Worm (Caenorhabditis elegans) whole organism, mixed stage, embryonic: ENCODE measurements around the gene ucr-1.

Source experiments
- M03D4.4 ChIP-seq: sonication (generic microtip); optimal IDR thresholded peaks from 2 replicates; lab custom pipeline; 2017; ENCODE audit warnings: mild to moderate bottlenecking, missing genetic modification characterization, missing compliant biosample characterization
- bed-3 ChIP-seq: fragments of 200-800 bp; sonication (Bioruptor generic); optimal IDR thresholded peaks from 3 replicates; lab custom pipeline; 2018; ENCODE audit warnings: mild to moderate bottlenecking, missing genetic modification characterization, moderate library complexity, missing compliant biosample characterization
- blmp-1 ChIP-seq: fragments of 150-350 bp; optimal IDR thresholded peaks from 2 replicates; lab custom pipeline; 2014; ENCODE audit warnings: missing biosample characterization, missing genetic modification characterization
- ceh-39 ChIP-seq: fragments of 150-350 bp; optimal IDR thresholded peaks from 2 replicates; lab custom pipeline; 2014; ENCODE audit warnings: missing biosample characterization, missing genetic modification characterization
- ceh-43 ChIP-seq: fragments of 200-800 bp; sonication (Bioruptor generic); optimal IDR thresholded peaks from 2 replicates; lab custom pipeline; 2018; ENCODE audit warnings: mild to moderate bottlenecking, missing genetic modification characterization, moderate library complexity, missing compliant biosample characterization
- ceh-83 ChIP-seq: fragments of 200-800 bp; sonication (Bioruptor generic); optimal IDR thresholded peaks from 2 replicates; lab custom pipeline; 2018; ENCODE audit warnings: mild to moderate bottlenecking, missing genetic modification characterization, missing compliant biosample characterization
- ces-1 ChIP-seq: fragments of 150-350 bp; optimal IDR thresholded peaks from 2 replicates; lab custom pipeline; 2014; ENCODE audit warnings: missing biosample characterization, missing genetic modification reagents, missing genetic modification characterization
- cnd-1 ChIP-seq: fragments of 200-800 bp; sonication (Bioruptor generic); optimal IDR thresholded peaks from 2 replicates; lab custom pipeline; 2018; ENCODE audit warnings: mild to moderate bottlenecking, missing genetic modification characterization, missing compliant biosample characterization
- drap-1 ChIP-seq: fragments of 200-800 bp; sonication (Bioruptor generic); optimal IDR thresholded peaks from 3 replicates; lab custom pipeline; 2018; ENCODE audit warnings: mild to moderate bottlenecking, missing genetic modification characterization, missing compliant biosample characterization
- elt-3 ChIP-seq: fragments of 150-350 bp; optimal IDR thresholded peaks from 2 replicates; lab custom pipeline; 2014; ENCODE audit warnings: missing biosample characterization, missing genetic modification characterization
- ham-2 ChIP-seq: fragments of 200-800 bp; sonication (Bioruptor generic); optimal IDR thresholded peaks from 2 replicates; lab custom pipeline; 2018; ENCODE audit warnings: mild to moderate bottlenecking, missing genetic modification characterization, missing compliant biosample characterization
- hlh-1 ChIP-seq: fragments of 150-350 bp; optimal IDR thresholded peaks from 2 replicates; lab custom pipeline; 2014; ENCODE audit warnings: missing biosample characterization, missing genetic modification reagents, missing genetic modification characterization
- lin-13 ChIP-seq: fragments of 150-350 bp; optimal IDR thresholded peaks from 2 replicates; lab custom pipeline; 2014; ENCODE audit warnings: missing biosample characterization, missing genetic modification characterization
- lin-32 ChIP-seq: fragments of 200-800 bp; sonication (Bioruptor generic); optimal IDR thresholded peaks from 2 replicates; lab custom pipeline; 2018; ENCODE audit warnings: mild to moderate bottlenecking, missing genetic modification characterization, missing compliant biosample characterization
- mab-5 ChIP-seq: fragments of 150-350 bp; optimal IDR thresholded peaks from 2 replicates; lab custom pipeline; 2014; ENCODE audit warnings: missing biosample characterization, missing genetic modification characterization
- mep-1 ChIP-seq: fragments of 150-350 bp; optimal IDR thresholded peaks from 2 replicates; lab custom pipeline; 2017; ENCODE audit warnings: missing biosample characterization, missing genetic modification reagents, missing genetic modification characterization, inconsistent platforms
- mls-2 ChIP-seq: sonication (generic microtip); optimal IDR thresholded peaks from 2 replicates; lab custom pipeline; 2016; ENCODE audit warnings: mild to moderate bottlenecking, missing genetic modification characterization, moderate library complexity, missing compliant biosample characterization
- nhr-12 ChIP-seq: fragments of 150-350 bp; optimal IDR thresholded peaks from 2 replicates; lab custom pipeline; 2014; ENCODE audit warnings: missing biosample characterization, missing genetic modification characterization
- nhr-2 ChIP-seq: fragments of 150-350 bp; optimal IDR thresholded peaks from 2 replicates; lab custom pipeline; 2014; ENCODE audit warnings: missing biosample characterization, missing genetic modification characterization
- nhr-28 ChIP-seq: fragments of 150-350 bp; optimal IDR thresholded peaks from 2 replicates; lab custom pipeline; 2014; ENCODE audit warnings: missing biosample characterization, missing genetic modification characterization
- nhr-76 ChIP-seq: sonication (generic microtip); optimal IDR thresholded peaks from 2 replicates; lab custom pipeline; 2017; ENCODE audit warnings: missing biosample characterization, missing genetic modification characterization
- pha-4 ChIP-seq: fragments of 150-350 bp; optimal IDR thresholded peaks from 2 replicates; lab custom pipeline; 2018; ENCODE audit warnings: missing biosample characterization, missing genetic modification reagents, missing genetic modification characterization
- sptf-1 ChIP-seq: sonication (generic microtip); optimal IDR thresholded peaks from 2 replicates; lab custom pipeline; 2017; ENCODE audit warnings: mild to moderate bottlenecking, missing genetic modification characterization, moderate library complexity, missing compliant biosample characterization
- tbx-8 ChIP-seq: fragments of 200-800 bp; sonication (Bioruptor generic); optimal IDR thresholded peaks from 2 replicates; lab custom pipeline; 2018; ENCODE audit warnings: mild to moderate bottlenecking, missing genetic modification characterization, moderate library complexity, missing compliant biosample characterization
- unc-120 ChIP-seq: sonication (generic microtip); optimal IDR thresholded peaks from 2 replicates; lab custom pipeline; 2017; ENCODE audit warnings: missing genetic modification characterization, missing compliant biosample characterization; ENCODE audit not compliant: poor library complexity, severe bottlenecking
- unc-62 ChIP-seq: fragments of 150-350 bp; optimal IDR thresholded peaks from 2 replicates; lab custom pipeline; 2014; ENCODE audit warnings: missing biosample characterization, missing genetic modification reagents, missing genetic modification characterization
- ztf-11 ChIP-seq: fragments of 150-350 bp; optimal IDR thresholded peaks from 2 replicates; lab custom pipeline; 2014; ENCODE audit warnings: missing biosample characterization, missing genetic modification characterization

Gene ucr-1

ce11 chrIII:5572806-5573205, 19.1 kb upstream of the ucr-1 start:
- no peak for TF ChIP-seq tbx-8 (GFP tag; lab: Kevin White, UChicago)
- TF ChIP-seq elt-3 (tag; lab: Kevin White, UChicago), result no peak
- no peak for TF ChIP-seq ceh-43 (GFP tag; lab: Kevin White, UChicago)
- TF ChIP-seq sptf-1 (tag; lab: Kevin White, UChicago), result no peak
- TF ChIP-seq unc-120 (tag; lab: Kevin White, UChicago), result peak; percentile 30
- no peak for TF ChIP-seq cnd-1

ce11 chrIII:5573694-5574093, 18.2 kb upstream of the ucr-1 start, which contains the start of gene molo-1:
TSS of gene molo-1 (plus strand) at chrIII:5573994.
- TF ChIP-seq nhr-28 (tag; lab: Kevin White, UChicago), result no peak
- no peak for TF ChIP-seq tbx-8 (GFP tag; lab: Kevin White, UChicago)
- TF ChIP-seq ham-2 (GFP tag; lab: Kevin White, UChicago), result no peak
- TF ChIP-seq mls-2 (tag; lab: Kevin White, UChicago), result no peak
- no peak for TF ChIP-seq nhr-12
- TF ChIP-seq nhr-76 (tag; lab: Kevin White, UChicago), result no peak
- no peak for TF ChIP-seq bed-3 (GFP tag; lab: Kevin White, UChicago)

- TF ChIP-seq pha-4, result no peak
- TF ChIP-seq cnd-1, result no peak
- TF ChIP-seq unc-62, result no peak
- no peak for TF ChIP-seq lin-32 (GFP tag; lab: Kevin White, UChicago)
- TF ChIP-seq M03D4.4 (tag; lab: Kevin White, UChicago), result no peak
- no peak for TF ChIP-seq nhr-12
- no peak for TF ChIP-seq blmp-1
- TF ChIP-seq, all 35 proteins: peak for 0
Measured at ce11 chrIII:5581049-5581448, 10.9 kb upstream of the ucr-1 start, which contains the start of gene F56D2.5. TSS of gene F56D2.5 (minus strand) at chrIII:5581419.

- TF ChIP-seq lin-13 (tag; lab: Kevin White, UChicago) (no peak), ceh-83 (GFP tag; lab: Kevin White, UChicago) (no peak), ces-1 (GFP tag; lab: Kevin White, UChicago) (no peak), mab-5 (no peak), nhr-12 (no peak), drap-1 (GFP tag; lab: Kevin White, UChicago) (no peak), ham-2 (GFP tag; lab: Kevin White, UChicago) (no peak), blmp-1 (no peak)
Measured at ce11 chrIII:5582766-5583165, 9.2 kb upstream of the ucr-1 start, which contains the start of the genes F56D2.8 and uev-2. TSS of gene F56D2.8 (minus strand) at chrIII:5582866. TSS of gene uev-2 (plus strand) at chrIII:5583125.

ce11 chrIII:5584647-5585046, 7.3 kb upstream of the ucr-1 start, which contains the start of gene F56D2.3:
TSS of gene F56D2.3 (plus strand) at chrIII:5584947.
- TF ChIP-seq cnd-1 (peak; percentile 5), hlh-1 (tag; lab: Kevin White, UChicago) (no peak)

ce11 chrIII:5585711-5586110, 6.2 kb upstream of the ucr-1 start:
- no peak for TF ChIP-seq bed-3 (GFP tag; lab: Kevin White, UChicago)
- TF ChIP-seq ztf-11 (tag; lab: Kevin White, UChicago), result no peak
- TF ChIP-seq drap-1 (GFP tag; lab: Kevin White, UChicago), result no peak

ce11 chrIII:5586925-5587324, 5.0 kb upstream of the ucr-1 start, which contains the start of gene F56D2.2:
TSS of gene F56D2.2 (plus strand) at chrIII:5587263.
- TF ChIP-seq mep-1 (tag; lab: Kevin White, UChicago) (peak; percentile 37), pha-4 (no peak), bed-3 (GFP tag; lab: Kevin White, UChicago) (no peak), nhr-2 (tag; lab: Kevin White, UChicago) (peak; percentile 1)

ce11 chrIII:5588746-5589145, 3.2 kb upstream of the ucr-1 start:
- no peak for TF ChIP-seq ceh-39 (tag; lab: Kevin White, UChicago)
- no peak for TF ChIP-seq bed-3 (GFP tag; lab: Kevin White, UChicago)
- TF ChIP-seq drap-1 (GFP tag; lab: Kevin White, UChicago), result no peak
- TF ChIP-seq mab-5, result no peak
